Worm (Caenorhabditis elegans) whole organism, dauer: Measurements from ENCODE around the gene ssp-33.

ENCODE experiments used
- unc-62 ChIP-seq: sonication (generic microtip); optimal IDR thresholded peaks from 2 replicates; lab custom pipeline; 2017; ENCODE audit warnings: missing biosample characterization, missing genetic modification reagents, missing genetic modification characterization

ssp-33 gene

DNA sequence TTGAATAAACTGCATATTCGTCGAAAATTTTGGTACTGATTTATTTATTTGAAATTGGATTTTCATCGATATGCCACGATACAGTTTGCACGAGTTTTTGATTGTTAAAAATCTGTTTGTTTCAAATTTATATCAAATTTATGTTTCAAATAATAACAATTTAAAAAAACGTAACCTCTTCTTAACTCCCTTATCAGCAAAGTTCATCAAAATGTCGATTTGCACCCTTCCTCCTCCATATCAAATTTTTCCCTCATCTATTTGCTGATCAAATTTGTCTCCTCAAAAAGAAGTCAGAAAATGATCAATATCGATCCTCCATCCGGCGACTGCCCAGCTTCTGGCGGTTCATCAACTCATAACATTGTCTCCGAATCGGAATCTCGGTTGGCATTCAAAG, at the start of gene ssp-33:
TSS of gene ssp-33 (plus strand) at position 301 of the 400 bp plus-strand sequence.
- no peak for TF ChIP-seq unc-62 (GFP tag; lab: Kevin White, UChicago)

DNA sequence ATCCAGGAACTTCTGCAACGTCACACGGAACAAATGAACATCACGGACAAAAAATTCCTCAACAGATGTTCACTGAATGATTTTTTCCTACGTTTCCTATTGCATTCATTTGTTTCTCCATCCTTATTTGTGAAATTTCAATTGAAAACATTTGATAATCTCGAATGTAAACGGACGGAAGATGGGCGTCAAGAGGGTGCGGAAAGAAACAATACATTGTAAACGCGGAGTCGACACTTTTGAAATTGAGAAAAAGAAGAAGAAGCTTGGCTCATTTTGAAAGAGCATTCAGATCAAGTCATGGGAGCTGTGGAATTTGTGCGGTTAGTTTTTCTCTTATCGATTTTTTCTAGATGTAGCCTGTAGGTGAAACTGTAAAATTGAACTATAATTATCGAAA, 48.2 kb upstream of the ssp-33 start, which contains the start of gene C47E8.9:
TSS of gene C47E8.9 (plus strand) at position 301 of the 400 bp plus-strand sequence.
- TF ChIP-seq unc-62 (GFP tag; lab: Kevin White, UChicago), result no peak

DNA sequence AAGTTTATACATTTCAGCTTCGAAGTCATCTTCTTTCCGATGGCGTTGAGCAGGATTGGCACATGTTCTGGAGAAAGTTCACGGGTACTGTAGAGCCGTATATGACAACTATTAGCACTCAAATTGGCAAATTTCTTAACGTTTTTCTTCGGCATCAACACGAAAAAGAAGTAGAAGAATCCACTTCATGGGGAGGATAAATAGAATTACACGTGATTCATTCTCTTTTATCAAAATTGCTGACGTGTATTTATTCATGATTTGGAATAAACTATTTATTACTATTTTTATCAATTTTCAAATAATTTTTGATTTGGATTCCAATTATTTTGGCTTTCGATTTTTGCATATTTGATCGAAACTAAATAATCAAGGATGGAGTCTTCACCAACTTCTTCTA, 45.4 kb upstream of the ssp-33 start, which contains the start of gene C47E8.1:
TSS of gene C47E8.1 (plus strand) at position 301 of the 400 bp plus-strand sequence.
- TF ChIP-seq unc-62 (GFP tag; lab: Kevin White, UChicago), result no peak

DNA sequence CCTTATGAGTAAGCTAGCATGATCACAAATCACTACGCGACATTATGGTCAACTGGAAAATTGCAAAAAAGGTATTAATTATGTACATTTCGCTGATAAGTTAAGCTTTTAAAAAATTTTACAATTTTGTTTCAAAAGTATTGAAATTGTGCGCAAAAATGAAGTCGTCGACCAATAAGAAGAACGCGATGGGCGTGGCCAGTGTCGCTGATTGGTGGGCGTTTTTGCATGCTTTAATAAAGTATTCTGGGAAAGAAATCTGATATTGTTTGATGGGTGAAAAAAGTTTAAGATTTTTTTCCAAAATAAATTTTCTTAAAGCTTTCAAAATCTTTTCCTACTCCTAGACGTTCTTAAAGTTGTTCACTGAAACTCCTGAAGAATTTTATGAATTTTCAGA, 32.9 kb upstream of the ssp-33 start:
- no peak for TF ChIP-seq unc-62 (GFP tag; lab: Kevin White, UChicago)

DNA sequence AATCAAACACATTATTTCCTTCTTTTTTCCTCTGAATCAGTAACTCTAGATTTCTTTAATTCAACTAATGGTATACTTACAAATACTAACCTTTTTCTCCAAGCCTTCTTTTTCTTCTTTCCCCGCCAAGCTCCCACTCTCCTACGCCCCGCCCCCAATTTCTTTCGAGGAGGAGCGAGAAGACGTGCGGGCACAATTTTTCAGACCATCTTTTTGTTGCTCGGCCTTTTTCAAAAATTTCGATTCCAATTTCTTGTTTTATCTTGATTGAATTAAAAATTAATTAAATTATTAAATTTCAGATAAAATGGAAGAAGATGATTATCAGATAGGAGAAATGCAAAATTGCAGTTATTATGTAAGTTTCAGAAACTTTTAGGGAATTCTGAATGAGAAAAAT, 31.2 kb upstream of the ssp-33 start, which contains the start of gene C47E8.3:
TSS of gene C47E8.3 (plus strand) at position 301 of the 400 bp plus-strand sequence.
- TF ChIP-seq unc-62 (GFP tag; lab: Kevin White, UChicago), result no peak

DNA sequence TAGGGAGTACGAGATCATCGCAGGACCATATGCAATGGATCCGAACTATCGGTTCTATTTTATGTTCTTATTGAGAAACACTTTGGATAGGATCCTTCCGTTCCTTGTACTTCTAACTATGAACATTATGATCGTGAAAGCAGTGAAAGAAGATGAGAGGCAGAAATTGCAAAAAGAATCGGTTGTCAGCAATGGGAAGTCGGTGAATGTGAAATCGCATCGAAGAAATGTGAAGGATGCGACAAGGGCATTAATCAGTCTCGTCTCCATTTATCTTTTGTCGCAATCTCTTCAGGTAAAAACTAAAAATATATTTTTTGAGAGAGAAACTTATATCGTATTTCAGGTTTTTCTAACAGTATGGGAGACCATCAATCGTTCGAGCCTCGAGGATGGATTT, 28.3 kb upstream of the ssp-33 start:
- TF ChIP-seq unc-62 (GFP tag; lab: Kevin White, UChicago), result no peak

DNA sequence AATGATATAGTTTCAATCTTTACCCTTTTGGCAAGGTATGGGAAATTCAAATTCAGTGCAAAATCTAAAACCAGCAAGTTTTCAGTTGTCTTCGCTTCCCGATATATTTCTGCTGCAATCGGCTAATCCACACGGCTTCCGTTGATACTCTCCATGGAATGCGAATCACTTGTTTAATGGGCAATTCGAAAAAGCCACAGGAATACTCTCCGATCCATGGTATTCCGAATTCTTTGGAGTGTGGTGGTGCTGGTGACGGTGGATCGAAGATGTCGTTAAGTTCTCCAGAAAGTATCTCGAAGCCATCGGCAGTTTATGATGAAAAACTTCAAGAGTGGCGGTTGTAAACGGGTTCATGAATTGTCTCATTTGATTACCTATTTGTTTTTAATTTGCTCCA, 27.9 kb upstream of the ssp-33 start:
- TF ChIP-seq unc-62 (GFP tag; lab: Kevin White, UChicago), result no peak

DNA sequence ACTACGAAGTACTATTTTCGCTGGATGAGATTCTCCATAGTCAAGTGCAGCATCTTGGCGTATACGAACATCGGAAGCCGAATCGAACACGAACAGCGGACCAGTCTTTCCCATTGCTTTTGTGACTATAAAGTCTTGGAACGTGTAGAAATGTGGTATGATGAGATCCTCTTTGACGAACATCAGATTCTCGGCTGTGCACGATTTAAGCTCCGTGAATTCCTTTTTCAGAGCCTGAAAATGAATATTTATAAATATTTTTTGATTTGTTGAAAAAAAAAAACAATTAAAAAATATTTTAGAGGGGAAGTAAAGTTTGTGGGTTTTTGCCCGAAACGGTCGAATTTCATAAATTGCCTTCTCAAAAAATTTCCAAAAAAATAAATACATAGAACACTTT, 27.3 kb upstream of the ssp-33 start:
- TF ChIP-seq unc-62 (GFP tag; lab: Kevin White, UChicago), result no peak

DNA sequence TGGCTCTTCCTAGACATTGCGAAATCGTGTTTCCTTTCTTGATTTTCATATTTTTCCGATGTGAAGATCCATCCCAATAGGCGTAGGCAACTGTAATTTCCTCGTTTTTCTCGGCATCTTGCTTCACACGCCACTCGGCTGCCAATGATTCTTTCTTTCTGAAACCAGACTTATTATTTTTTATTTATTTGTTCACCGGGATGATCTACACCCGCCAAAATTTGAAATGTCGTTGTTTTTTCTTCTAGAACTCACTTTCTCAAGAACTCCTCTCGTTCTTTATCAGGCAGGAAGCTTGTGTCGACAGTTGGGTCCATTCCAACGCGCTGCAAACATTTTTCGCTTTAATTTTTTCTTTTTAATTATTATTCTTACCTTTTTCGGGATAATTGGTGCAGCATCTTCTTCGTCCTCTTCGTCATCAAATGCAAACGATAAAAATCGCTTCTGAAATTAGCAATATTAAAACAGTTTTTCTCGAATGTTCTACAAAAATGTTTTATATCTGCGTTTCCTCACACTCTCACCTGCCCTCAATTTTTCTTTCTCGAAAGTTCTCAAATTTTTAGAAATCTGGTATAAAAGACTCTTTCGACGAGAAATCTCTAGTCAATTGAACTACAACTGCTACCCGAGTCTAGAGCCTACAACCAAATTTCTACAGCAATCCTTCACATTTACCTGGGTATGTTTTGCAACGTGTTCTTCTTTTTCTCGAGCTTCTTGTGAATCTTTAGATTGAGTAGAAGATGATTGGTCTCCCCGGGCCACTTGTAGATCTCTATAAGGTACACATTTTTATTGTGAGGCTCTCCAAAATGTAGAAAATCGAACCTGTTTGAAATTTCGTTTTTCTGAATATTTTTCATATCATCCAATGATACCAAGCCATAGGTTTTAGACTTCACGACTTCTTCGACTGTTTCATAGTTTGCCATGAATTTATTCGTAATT, 26.5 kb upstream of the ssp-33 start, which contains the start of gene hsp-90:
TSS of gene hsp-90 (plus strand) at position 560 of the 954 bp plus-strand sequence.
- TF ChIP-seq unc-62 (GFP tag; lab: Kevin White, UChicago), result no peak

DNA sequence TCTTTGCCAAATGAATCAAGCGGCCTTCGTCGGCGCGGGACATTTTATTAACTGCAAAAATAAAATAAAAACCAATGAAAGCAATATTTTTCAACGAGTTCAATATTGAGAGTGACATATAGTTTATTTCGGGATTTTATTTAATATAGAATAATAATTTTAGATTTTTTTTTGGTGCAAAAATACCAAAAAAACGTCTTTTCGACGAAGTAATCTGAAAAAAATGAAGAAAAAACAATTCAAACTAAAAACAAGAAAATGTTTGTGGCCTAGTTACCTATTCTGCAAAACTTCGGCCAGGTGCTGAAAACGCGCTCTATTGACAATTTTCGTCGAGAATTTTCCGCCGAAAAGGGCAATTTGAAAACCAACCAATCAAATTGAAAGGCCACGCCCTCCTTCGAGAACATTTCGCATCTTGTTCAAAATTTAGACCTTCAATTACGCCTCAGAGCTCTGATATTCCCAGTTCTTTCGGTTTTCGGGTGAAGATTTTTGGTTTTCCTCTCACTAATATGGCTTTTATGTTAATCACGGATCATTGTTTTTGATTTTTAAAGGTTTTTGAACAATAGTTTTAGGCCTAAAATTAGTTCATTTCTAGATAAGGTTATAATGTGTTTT, 25.6 kb upstream of the ssp-33 start, which contains the start of gene C47E8.4:
TSS of gene C47E8.4 (minus strand) at position 51 of the 624 bp plus-strand sequence.
- no peak for TF ChIP-seq unc-62 (GFP tag; lab: Kevin White, UChicago)

DNA sequence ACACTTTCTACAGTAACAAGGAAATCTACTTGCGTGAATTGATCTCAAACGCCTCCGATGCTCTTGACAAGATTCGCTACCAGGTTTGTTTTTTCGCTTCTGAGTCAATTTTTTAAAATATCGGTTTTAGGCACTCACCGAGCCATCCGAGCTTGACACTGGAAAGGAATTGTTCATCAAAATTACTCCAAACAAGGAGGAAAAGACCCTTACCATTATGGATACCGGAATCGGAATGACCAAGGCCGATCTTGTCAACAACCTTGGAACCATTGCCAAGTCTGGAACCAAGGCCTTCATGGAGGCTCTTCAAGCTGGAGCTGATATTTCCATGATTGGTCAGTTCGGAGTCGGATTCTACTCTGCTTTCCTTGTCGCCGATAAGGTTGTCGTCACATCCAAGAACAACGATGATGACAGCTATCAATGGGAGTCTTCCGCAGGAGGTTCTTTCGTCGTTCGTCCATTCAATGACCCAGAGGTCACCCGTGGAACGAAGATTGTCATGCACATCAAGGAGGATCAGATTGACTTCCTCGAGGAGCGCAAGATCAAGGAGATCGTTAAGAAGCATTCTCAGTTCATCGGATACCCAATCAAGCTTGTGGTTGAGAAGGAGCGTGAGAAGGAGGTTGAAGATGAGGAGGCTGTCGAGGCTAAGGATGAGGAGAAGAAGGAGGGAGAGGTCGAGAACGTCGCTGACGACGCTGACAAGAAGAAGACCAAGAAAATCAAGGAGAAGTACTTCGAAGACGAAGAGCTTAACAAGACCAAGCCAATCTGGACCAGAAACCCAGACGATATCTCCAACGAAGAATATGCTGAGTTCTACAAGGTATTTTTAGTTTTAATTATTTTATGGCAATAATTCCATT, 24.7 kb upstream of the ssp-33 start:
- TF ChIP-seq unc-62 (GFP tag; lab: Kevin White, UChicago), result no peak

DNA sequence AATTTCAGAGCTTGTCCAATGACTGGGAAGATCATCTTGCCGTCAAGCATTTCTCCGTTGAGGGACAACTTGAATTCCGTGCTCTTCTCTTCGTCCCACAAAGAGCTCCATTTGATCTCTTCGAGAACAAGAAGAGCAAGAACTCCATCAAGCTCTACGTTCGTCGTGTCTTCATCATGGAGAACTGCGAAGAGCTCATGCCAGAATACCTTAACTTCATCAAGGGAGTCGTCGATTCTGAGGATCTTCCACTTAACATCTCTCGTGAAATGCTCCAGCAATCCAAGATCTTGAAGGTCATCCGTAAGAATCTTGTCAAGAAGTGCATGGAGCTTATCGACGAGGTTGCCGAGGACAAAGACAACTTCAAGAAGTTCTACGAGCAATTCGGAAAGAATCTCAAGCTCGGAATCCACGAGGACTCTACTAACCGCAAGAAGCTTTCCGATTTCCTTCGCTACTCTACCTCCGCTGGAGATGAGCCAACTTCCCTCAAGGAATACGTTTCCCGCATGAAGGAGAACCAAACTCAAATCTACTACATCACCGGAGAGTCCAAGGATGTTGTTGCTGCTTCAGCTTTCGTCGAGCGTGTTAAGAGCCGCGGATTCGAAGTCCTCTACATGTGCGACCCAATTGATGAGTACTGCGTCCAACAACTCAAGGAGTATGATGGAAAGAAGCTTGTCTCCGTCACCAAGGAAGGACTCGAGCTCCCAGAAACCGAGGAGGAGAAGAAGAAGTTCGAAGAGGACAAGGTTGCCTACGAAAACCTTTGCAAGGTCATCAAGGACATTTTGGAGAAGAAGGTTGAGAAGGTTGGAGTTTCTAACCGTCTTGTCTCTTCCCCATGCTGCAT, 23.8 kb upstream of the ssp-33 start:
- no peak for TF ChIP-seq unc-62 (GFP tag; lab: Kevin White, UChicago)

DNA sequence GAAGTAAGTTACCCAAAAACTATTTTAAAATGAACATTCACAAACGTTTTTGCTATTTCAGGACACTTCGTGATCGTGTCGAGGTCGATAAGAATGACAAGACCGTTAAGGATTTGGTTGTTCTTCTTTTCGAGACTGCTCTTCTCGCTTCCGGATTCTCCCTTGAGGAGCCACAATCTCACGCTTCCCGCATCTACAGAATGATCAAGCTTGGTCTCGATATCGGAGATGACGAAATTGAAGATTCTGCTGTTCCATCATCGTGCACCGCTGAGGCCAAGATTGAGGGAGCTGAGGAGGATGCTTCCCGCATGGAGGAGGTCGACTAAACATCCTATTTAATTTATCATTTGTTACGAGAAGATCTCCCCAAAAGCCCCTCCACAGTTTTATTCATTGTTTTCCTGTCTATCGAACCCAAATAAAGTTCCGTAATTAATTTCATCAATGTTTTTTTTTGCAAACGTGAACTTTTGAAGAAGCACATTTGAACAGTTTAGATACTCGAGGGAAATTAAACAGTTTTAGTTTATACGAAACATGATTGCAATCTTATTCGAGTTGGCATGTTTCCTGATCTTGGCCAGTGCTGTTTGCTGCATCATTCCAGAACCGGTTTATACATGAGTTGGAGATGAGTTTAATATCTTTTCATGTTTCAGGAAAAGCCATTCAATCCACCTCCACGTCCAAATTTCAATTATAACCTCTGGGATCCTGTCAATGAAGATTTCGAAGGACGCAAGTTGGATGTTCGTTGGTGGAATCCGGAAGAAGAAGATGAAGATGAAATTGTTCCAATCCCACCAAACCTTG, 22.9 kb upstream of the ssp-33 start, which contains the start of gene C47E8.11:
TSS of gene C47E8.11 (plus strand) at position 520 of the 816 bp plus-strand sequence.
- no peak for TF ChIP-seq unc-62 (GFP tag; lab: Kevin White, UChicago)
